Fruit fly (Drosophila melanogaster): Measurements from ENCODE around the gene CG17219.
A peak's percentile ranks its signal among the peaks of the same experiment; 100 is the strongest.

Gene CG17219

DNA sequence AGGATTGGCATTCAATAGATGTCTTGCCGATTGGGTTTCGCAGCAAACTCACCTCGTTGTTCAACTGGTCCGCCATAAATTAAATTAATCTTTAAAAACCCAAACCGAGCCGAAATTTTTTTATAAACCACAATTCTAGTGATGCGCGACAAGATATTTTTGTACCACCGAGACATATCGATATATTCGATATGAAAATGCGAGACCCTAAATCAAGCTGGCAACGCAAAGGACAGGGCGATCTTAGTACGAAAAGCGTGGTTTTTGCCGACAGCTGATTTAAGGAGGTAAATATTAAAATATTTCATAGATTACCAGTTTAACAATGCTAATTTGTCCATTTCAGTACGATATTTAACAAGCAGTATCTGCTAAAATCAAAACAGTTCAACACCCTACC lies at the start of gene CG17219, which contains the start of gene Sf3b2:
Gene CG17219 (plus strand): TSS at position 242 of the 400 bp plus-strand sequence.
Gene Sf3b2 (minus strand): TSS at position 157 of the 400 bp plus-strand sequence.
- TF ChIP-seq CG31627 (GFP tag; optimal IDR thresholded peaks at IDR 0.05) (peak; percentile 8), lz (GFP tag; optimal IDR thresholded peaks at IDR 0.05) (no peak), esn (GFP tag; optimal IDR thresholded peaks at IDR 0.05) (peak; percentile 16)

DNA sequence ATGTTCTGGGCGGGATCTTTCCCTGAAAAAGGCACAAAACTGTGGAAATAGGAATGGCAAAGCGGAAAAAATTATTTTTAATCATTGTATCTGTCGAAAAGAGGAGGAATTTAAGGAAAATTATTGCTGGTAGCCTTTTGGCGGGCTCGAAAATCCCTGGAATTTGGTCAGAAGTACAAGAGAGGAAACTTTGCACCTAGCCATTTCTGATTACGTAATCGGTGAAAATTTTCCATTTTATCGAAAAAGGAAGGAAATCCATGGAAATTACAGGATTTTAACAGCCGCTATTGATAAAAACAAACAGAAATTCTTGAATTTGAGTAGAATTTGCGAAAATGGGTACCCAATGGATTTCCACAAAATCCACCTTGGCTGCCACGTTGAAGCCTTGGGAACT lies 42.3 kb upstream of the CG17219 start:
- TF ChIP-seq dac (GFP tag; optimal IDR thresholded peaks at IDR 0.05), result no peak
- no peak for TF ChIP-seq CG10631 (GFP tag; optimal IDR thresholded peaks at IDR 0.05)
- no peak for TF ChIP-seq CG10669 (GFP tag; optimal IDR thresholded peaks at IDR 0.05)
- TF ChIP-seq CG16779 (tag; optimal IDR thresholded peaks at IDR 0.05), result no peak
- no peak for TF ChIP-seq Hr4 (GFP tag; optimal IDR thresholded peaks at IDR 0.05)
- TF ChIP-seq topi (GFP tag; optimal IDR thresholded peaks at IDR 0.05), result no peak
- TF ChIP-seq CG6276 (GFP tag; optimal IDR thresholded peaks at IDR 0.05), result no peak

DNA sequence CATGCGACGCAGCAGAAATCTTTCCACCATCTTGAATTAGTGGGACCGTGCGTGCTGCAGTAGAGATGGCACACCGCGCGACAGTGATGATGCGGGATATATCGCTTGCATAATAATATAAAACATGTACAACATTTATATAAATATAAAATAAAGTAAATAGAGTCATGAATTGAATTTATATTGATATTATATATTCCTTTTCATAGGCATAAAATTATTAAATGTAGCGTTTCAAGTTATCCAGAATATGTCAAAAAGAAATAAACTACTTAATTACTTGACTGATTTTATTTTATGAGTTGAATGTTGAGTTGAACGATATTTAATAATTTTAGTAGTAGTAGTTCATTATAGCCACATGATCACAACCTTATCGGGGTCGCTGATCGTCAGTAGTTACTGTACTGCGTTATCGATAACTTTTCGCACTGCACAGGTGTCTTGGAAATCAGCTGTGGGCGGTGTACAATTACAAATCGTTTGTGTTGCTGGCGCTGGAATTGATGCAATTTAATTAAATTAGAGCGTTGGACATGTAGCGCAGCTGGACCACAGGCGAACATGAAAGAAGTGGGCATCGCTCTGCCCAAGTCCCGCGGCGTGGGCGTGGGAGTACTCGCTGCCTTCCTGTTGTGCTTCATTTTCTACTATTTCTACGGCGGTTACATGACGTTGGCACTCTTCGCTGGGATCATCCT lies 41.2 kb upstream of the CG17219 start, which contains the start of the genes Chd1 and Bem46:
Gene Chd1 (minus strand): TSS at position 43 of the 701 bp plus-strand sequence.
Gene Bem46 (plus strand): TSS at position 436 of the 701 bp plus-strand sequence.
- TF ChIP-seq Sox14 (GFP tag; optimal IDR thresholded peaks at IDR 0.05), result no peak
- TF ChIP-seq CG3032 (tag; optimal IDR thresholded peaks at IDR 0.05), result peak; percentile 88
- peak in 1 of 2 experiments; percentile 69 for TF ChIP-seq salr (GFP tag; optimal IDR thresholded peaks at IDR 0.05)
- no peak for TF ChIP-seq dsx (GFP tag; optimal IDR thresholded peaks at IDR 0.05; ENCODE audit: poor library complexity, severe bottlenecking)
- peak; percentile 70 for TF ChIP-seq dac (GFP tag; optimal IDR thresholded peaks at IDR 0.05)
- TF ChIP-seq CG6163 (GFP tag; IDR thresholded peaks at IDR 0.05), result peak; percentile 86
- peak; percentile 75 for TF ChIP-seq Gug (GFP tag; IDR thresholded peaks at IDR 0.05)
- TF ChIP-seq cyc (GFP tag; optimal IDR thresholded peaks at IDR 0.05), result peak; percentile 85
- peak; percentile 72 for TF ChIP-seq CG11762 (GFP tag; optimal IDR thresholded peaks at IDR 0.05; ENCODE audit: insufficient read depth)
- no peak for TF ChIP-seq CG3919 (GFP tag; optimal IDR thresholded peaks at IDR 0.05)
- TF ChIP-seq CG4318 (GFP tag; optimal IDR thresholded peaks at IDR 0.05), result no peak
- TF ChIP-seq CG8119 (GFP tag; IDR thresholded peaks at IDR 0.05), result peak; percentile 61
- TF ChIP-seq CG10669 (GFP tag; optimal IDR thresholded peaks at IDR 0.05), result no peak
- peak; percentile 82 for TF ChIP-seq CG6792 (GFP tag; optimal IDR thresholded peaks at IDR 0.05)
- TF ChIP-seq Eip75B (GFP tag; optimal IDR thresholded peaks at IDR 0.05), result no peak
- peak; percentile 68 for TF ChIP-seq CG1621 (tag; optimal IDR thresholded peaks at IDR 0.05)
- peak; percentile 90 for TF ChIP-seq Sox15 (GFP tag; optimal IDR thresholded peaks at IDR 0.05)
- TF ChIP-seq acj6 (GFP tag; optimal IDR thresholded peaks at IDR 0.05), result peak; percentile 88
- peak; percentile 64 for TF ChIP-seq fd59A (GFP tag; optimal IDR thresholded peaks at IDR 0.05)
- no peak for TF ChIP-seq spab (GFP tag; optimal IDR thresholded peaks at IDR 0.05)
- TF ChIP-seq lz (GFP tag; optimal IDR thresholded peaks at IDR 0.05), result peak; percentile 84
- TF ChIP-seq Sox102F (GFP tag; optimal IDR thresholded peaks at IDR 0.05), result no peak
- no peak for TF ChIP-seq Lpt (GFP tag; optimal IDR thresholded peaks at IDR 0.05)
- TF ChIP-seq CG6854 (GFP tag; optimal IDR thresholded peaks at IDR 0.05), result no peak
- peak; percentile 89 for TF ChIP-seq eg (GFP tag; IDR thresholded peaks at IDR 0.05)
- no peak for TF ChIP-seq OdsH (GFP tag; optimal IDR thresholded peaks at IDR 0.05)
- peak; percentile 90 for TF ChIP-seq CG31627 (GFP tag; optimal IDR thresholded peaks at IDR 0.05)
- TF ChIP-seq CG11294 (GFP tag; IDR thresholded peaks at IDR 0.05), result peak; percentile 82
- TF ChIP-seq Ets96B (tag; optimal IDR thresholded peaks at IDR 0.05), result peak; percentile 78
- TF ChIP-seq esn (GFP tag; optimal IDR thresholded peaks at IDR 0.05), result peak; percentile 87
- no peak for TF ChIP-seq fd85E (GFP tag; optimal IDR thresholded peaks at IDR 0.05)
- peak; percentile 86 for TF ChIP-seq CG11902 (GFP tag; optimal IDR thresholded peaks at IDR 0.05)
- no peak for TF ChIP-seq topi (GFP tag; optimal IDR thresholded peaks at IDR 0.05)
- peak; percentile 67 for TF ChIP-seq CG15336 (GFP tag; IDR thresholded peaks at IDR 0.05)
- TF ChIP-seq CG32006 (GFP tag; optimal IDR thresholded peaks at IDR 0.05), result no peak
- peak; percentile 83 for TF ChIP-seq CG34406 (GFP tag; optimal IDR thresholded peaks at IDR 0.05)
